Worm (Caenorhabditis elegans) whole organism, L4/young adult: ENCODE results near the gene ZK563.2.

Experiments used
- dao-5 ChIP-seq: sonication (generic microtip); optimal IDR thresholded peaks from 2 replicates; lab custom pipeline; 2016; ENCODE audit warnings: missing genotype, missing genetic modification characterization, moderate library complexity, missing compliant biosample characterization
- him-1 ChIP-seq: sonication (generic microtip); optimal IDR thresholded peaks from 2 replicates; lab custom pipeline; 2016; ENCODE audit warnings: missing genotype, missing genetic modification reagents, missing genetic modification characterization, missing compliant biosample characterization

ce11 chrX:3400387-3400786 lies 31.6 kb downstream of the ZK563.2 start:
- TF ChIP-seq him-1 (tag; lab: Kevin White, UChicago) (no peak), dao-5 (no peak)
